Worm (Caenorhabditis elegans) whole organism, L4 larva: ENCODE measurements around the gene T04C4.3.

Experiments used
- F49E8.2 ChIP-seq: sonication (generic microtip); optimal IDR thresholded peaks from 2 replicates; lab custom pipeline; 2016; ENCODE audit warnings: missing compliant biosample characterization, mild to moderate bottlenecking, missing genetic modification characterization, borderline replicate concordance
- R02D3.7 ChIP-seq: fragments of 150-350 bp; sonication (generic microtip); optimal IDR thresholded peaks from 3 replicates; lab custom pipeline; 2014; ENCODE audit warnings: missing biosample characterization, missing genetic modification characterization
- Y105C5A.15 ChIP-seq: fragments of 200-800 bp; sonication (Bioruptor generic); IDR thresholded peaks from 2 replicates; pipeline ENCODE4 v1.3.6; 2022; ENCODE audit warnings: missing genetic modification characterization, missing compliant biosample characterization
- Y5F2A.4 ChIP-seq: fragments of 200-800 bp; sonication (Bioruptor generic); optimal IDR thresholded peaks from 2 replicates; lab custom pipeline; 2018; ENCODE audit warnings: mild to moderate bottlenecking, missing genetic modification characterization, missing compliant biosample characterization
- aha-1 ChIP-seq: fragments of 150-350 bp; peaks from one replicate; lab custom pipeline; 2014; ENCODE audit warnings: missing biosample characterization, missing genetic modification characterization
- aly-2 ChIP-seq: sonication (generic microtip); optimal IDR thresholded peaks from 2 replicates; lab custom pipeline; 2018; ENCODE audit warnings: missing biosample characterization, missing genetic modification characterization
- attf-4 ChIP-seq: sonication (generic microtip); optimal IDR thresholded peaks from 3 replicates; lab custom pipeline; 2017; ENCODE audit warnings: missing biosample characterization, missing genetic modification characterization
- ceh-28 ChIP-seq: fragments of 150-350 bp; optimal IDR thresholded peaks from 2 replicates; lab custom pipeline; 2014; ENCODE audit warnings: missing biosample characterization, missing genetic modification reagents, missing genetic modification characterization
- ceh-32 ChIP-seq: sonication (generic microtip); optimal IDR thresholded peaks from 2 replicates; lab custom pipeline; 2016; ENCODE audit warnings: mild to moderate bottlenecking, missing genetic modification characterization, missing compliant biosample characterization; ENCODE audit not compliant: poor library complexity
- ceh-44 ChIP-seq: fragments of 200-800 bp; sonication (Bioruptor generic); IDR thresholded peaks from 2 replicates; pipeline ENCODE4 v1.3.6; 2022; ENCODE audit warnings: missing genetic modification reagents, missing genetic modification characterization, missing compliant biosample characterization
- ctbp-1 ChIP-seq: fragments of 200-800 bp; sonication (Bioruptor generic); IDR thresholded peaks from 2 replicates; pipeline ENCODE4 v1.3.6; 2022; ENCODE audit warnings: missing genetic modification reagents, missing genetic modification characterization, missing compliant biosample characterization
- daf-16 ChIP-seq, 3 experiments: sonication (generic microtip); optimal IDR thresholded peaks; 2 replicates each; lab custom pipeline; 2016 to 2017; ENCODE audit warnings: missing genetic modification characterization in 3 of 3, missing genetic modification reagents in 3 of 3, mild to moderate bottlenecking in 2 of 3, missing compliant biosample characterization in 2 of 3, missing biosample characterization in 1 of 3, moderate library complexity in 1 of 3
- dmd-6 ChIP-seq: fragments of 200-800 bp; sonication (Bioruptor generic); IDR thresholded peaks from 2 replicates; pipeline ENCODE4 v1.3.6; 2022; ENCODE audit warnings: missing genetic modification reagents, missing genetic modification characterization, missing compliant biosample characterization
- dmd-9 ChIP-seq: fragments of 200-800 bp; sonication (Bioruptor generic); IDR thresholded peaks from 2 replicates; pipeline ENCODE4 v1.3.6; 2022; ENCODE audit warnings: missing genetic modification reagents, missing genetic modification characterization, missing compliant biosample characterization
- dve-1 ChIP-seq: sonication (generic microtip); optimal IDR thresholded peaks from 2 replicates; lab custom pipeline; 2017; ENCODE audit warnings: antibody characterized with exemption, mild to moderate bottlenecking, missing genetic modification characterization, missing compliant biosample characterization; ENCODE audit not compliant: insufficient read depth
- egl-27 ChIP-seq: sonication (generic microtip); optimal IDR thresholded peaks from 3 replicates; lab custom pipeline; 2017; ENCODE audit warnings: missing biosample characterization, missing genetic modification reagents, missing genetic modification characterization
- egl-43 ChIP-seq: fragments of 200-800 bp; sonication (Bioruptor generic); IDR thresholded peaks from 2 replicates; pipeline ENCODE4 v1.3.6; 2022; ENCODE audit warnings: missing genetic modification reagents, missing genetic modification characterization, missing compliant biosample characterization
- gei-8 ChIP-seq: fragments of 200-800 bp; sonication (Bioruptor generic); optimal IDR thresholded peaks from 2 replicates; lab custom pipeline; 2018; ENCODE audit warnings: mild to moderate bottlenecking, missing genetic modification characterization, missing compliant biosample characterization
- hif-1 ChIP-seq, 2 experiments: sonication (generic microtip); optimal IDR thresholded peaks; 2 replicates each; lab custom pipeline; 2016 to 2017; ENCODE audit warnings: missing compliant biosample characterization in 2 of 2, missing genetic modification characterization in 2 of 2, missing genetic modification reagents in 2 of 2, missing genotype in 2 of 2, mild to moderate bottlenecking in 1 of 2
- hlh-30 ChIP-seq: sonication (generic microtip); optimal IDR thresholded peaks from 2 replicates; lab custom pipeline; 2017; ENCODE audit warnings: antibody characterized with exemption, mild to moderate bottlenecking, missing genetic modification characterization, missing compliant biosample characterization; ENCODE audit not compliant: insufficient read depth
- jun-1 ChIP-seq: fragments of 150-350 bp; optimal IDR thresholded peaks from 2 replicates; lab custom pipeline; 2014; ENCODE audit warnings: missing biosample characterization, missing genetic modification reagents, missing genetic modification characterization
- lin-13 ChIP-seq: fragments of 150-350 bp; optimal IDR thresholded peaks from 2 replicates; lab custom pipeline; 2014; ENCODE audit warnings: missing biosample characterization, missing genetic modification reagents, missing genetic modification characterization
- lin-15B ChIP-seq: fragments of 150-350 bp; sonication (generic microtip); optimal IDR thresholded peaks from 3 replicates; lab custom pipeline; 2014; ENCODE audit warnings: missing biosample characterization, missing genetic modification characterization
- lin-38 ChIP-seq: fragments of 200-800 bp; sonication (Bioruptor generic); IDR thresholded peaks from 2 replicates; pipeline ENCODE4 v1.3.6; 2022; ENCODE audit warnings: missing genetic modification reagents, missing genetic modification characterization, missing compliant biosample characterization
- madf-9 ChIP-seq: fragments of 200-800 bp; sonication (Bioruptor generic); conservative IDR thresholded peaks from 2 replicates; pipeline ENCODE4 v1.3.6; 2022; ENCODE audit warnings: missing genetic modification reagents, missing genetic modification characterization, missing compliant biosample characterization
- mdl-1 ChIP-seq, 2 experiments: fragments of 150-350 bp in 1 of 2; sonication (generic microtip) in 1 of 2; optimal IDR thresholded peaks; 2 replicates each; lab custom pipeline; 2014 to 2017; ENCODE audit warnings: missing biosample characterization in 2 of 2, missing genetic modification characterization in 2 of 2
- mdt-29 ChIP-seq: fragments of 200-800 bp; sonication (Bioruptor generic); IDR thresholded peaks from 2 replicates; pipeline ENCODE4 v1.3.6; 2022; ENCODE audit warnings: missing genetic modification reagents, missing genetic modification characterization, missing compliant biosample characterization
- mes-2 ChIP-seq: sonication (generic microtip); optimal IDR thresholded peaks from 2 replicates; lab custom pipeline; 2016; ENCODE audit warnings: missing genotype, mild to moderate bottlenecking, missing genetic modification characterization, missing compliant biosample characterization; ENCODE audit not compliant: poor library complexity, severe bottlenecking
- nhr-102 ChIP-seq: sonication (generic microtip); optimal IDR thresholded peaks from 2 replicates; lab custom pipeline; 2016; ENCODE audit warnings: mild to moderate bottlenecking, missing genetic modification characterization, moderate library complexity, missing compliant biosample characterization
- nhr-11 ChIP-seq: fragments of 150-350 bp; optimal IDR thresholded peaks from 2 replicates; lab custom pipeline; 2014; ENCODE audit warnings: missing biosample characterization, missing genetic modification characterization
- nhr-111 ChIP-seq: fragments of 200-800 bp; sonication (Bioruptor generic); optimal IDR thresholded peaks from 2 replicates; lab custom pipeline; 2018; ENCODE audit warnings: mild to moderate bottlenecking, missing genetic modification characterization, missing compliant biosample characterization
- nhr-25 ChIP-seq: sonication (generic microtip); optimal IDR thresholded peaks from 2 replicates; lab custom pipeline; 2017; ENCODE audit warnings: missing genetic modification characterization, mild to moderate bottlenecking, missing compliant biosample characterization, antibody characterized with exemption, moderate library complexity, borderline replicate concordance; ENCODE audit not compliant: insufficient read depth
- nhr-28 ChIP-seq: fragments of 150-350 bp; optimal IDR thresholded peaks from 2 replicates; lab custom pipeline; 2014; ENCODE audit warnings: missing biosample characterization, missing genetic modification characterization
- nhr-6 ChIP-seq: fragments of 150-350 bp; optimal IDR thresholded peaks from 2 replicates; lab custom pipeline; 2014; ENCODE audit warnings: missing biosample characterization, missing genetic modification characterization
- pha-4 ChIP-seq, 2 experiments: fragments of 150-350 bp in 1 of 2; fragments of 200-800 bp in 1 of 2; sonication (Bioruptor generic) in 1 of 2; IDR thresholded peaks in 1 of 2; optimal IDR thresholded peaks in 1 of 2; 2 replicates each; pipeline versions ENCODE4 v1.3.6 to Lab custom; 2014 to 2022; ENCODE audit warnings: missing genetic modification characterization in 2 of 2, missing genetic modification reagents in 2 of 2, missing biosample characterization in 1 of 2, missing compliant biosample characterization in 1 of 2
- php-3 ChIP-seq: fragments of 200-800 bp; sonication (Bioruptor generic); IDR thresholded peaks from 2 replicates; pipeline ENCODE4 v1.3.6; 2022; ENCODE audit warnings: missing genetic modification reagents, missing genetic modification characterization, missing compliant biosample characterization
- saeg-2 ChIP-seq: fragments of 200-800 bp; sonication (Bioruptor generic); IDR thresholded peaks from 2 replicates; pipeline ENCODE4 v1.3.6; 2022; ENCODE audit warnings: missing genetic modification reagents, missing genetic modification characterization, missing compliant biosample characterization
- sdz-12 ChIP-seq: fragments of 200-800 bp; sonication (Bioruptor generic); optimal IDR thresholded peaks from 2 replicates; lab custom pipeline; 2018; ENCODE audit warnings: mild to moderate bottlenecking, missing genetic modification characterization, missing compliant biosample characterization
- set-16 ChIP-seq: fragments of 200-800 bp; sonication (Bioruptor generic); IDR thresholded peaks from 2 replicates; pipeline ENCODE4 v1.3.6; 2022; ENCODE audit warnings: missing genetic modification reagents, missing genetic modification characterization, missing compliant biosample characterization
- spr-1 ChIP-seq: sonication (generic microtip); optimal IDR thresholded peaks from 2 replicates; lab custom pipeline; 2016; ENCODE audit warnings: mild to moderate bottlenecking, missing genetic modification characterization, missing compliant biosample characterization
- unc-39 ChIP-seq: sonication (generic microtip); optimal IDR thresholded peaks from 2 replicates; lab custom pipeline; 2017; ENCODE audit warnings: missing biosample characterization, missing genetic modification characterization
- unc-62 ChIP-seq, 3 experiments: fragments of 150-350 bp in 1 of 3; sonication (generic microtip); optimal IDR thresholded peaks in 2 of 3; peaks in 1 of 3; 1 replicate in 1 of 3; 2 replicates in 2 of 3; lab custom pipeline; 2014 to 2017; ENCODE audit warnings: missing biosample characterization in 3 of 3, missing genetic modification characterization in 3 of 3, missing genetic modification reagents in 3 of 3, missing genotype in 1 of 3
- zag-1 ChIP-seq: fragments of 150-350 bp; optimal IDR thresholded peaks from 2 replicates; lab custom pipeline; 2014; ENCODE audit warnings: missing biosample characterization, missing genetic modification characterization
- zfp-2 ChIP-seq: sonication (generic microtip); optimal IDR thresholded peaks from 2 replicates; lab custom pipeline; 2016; ENCODE audit warnings: mild to moderate bottlenecking, missing genetic modification characterization, missing compliant biosample characterization
- zip-11 ChIP-seq: fragments of 200-800 bp; sonication (Bioruptor generic); IDR thresholded peaks from 2 replicates; pipeline ENCODE4 v1.3.6; 2022; ENCODE audit warnings: missing genetic modification characterization, missing compliant biosample characterization
- ztf-11 ChIP-seq: fragments of 150-350 bp; optimal IDR thresholded peaks from 2 replicates; lab custom pipeline; 2014; ENCODE audit warnings: missing biosample characterization, missing genetic modification characterization
- ztf-7 ChIP-seq: fragments of 150-350 bp; optimal IDR thresholded peaks from 2 replicates; lab custom pipeline; 2014; ENCODE audit warnings: missing biosample characterization, missing genetic modification characterization

Gene T04C4.3

ce11 chrIV:2220147-2220546 lies 3.5 kb upstream of the T04C4.3 start (continued):
- TF ChIP-seq unc-62 (GFP tag; optimal IDR thresholded peaks at IDR 0.05 in 1 of 2; lab: Kevin White, UChicago) (peak in 1 of 2 experiments; percentile 8), unc-62 (tag; optimal IDR thresholded peaks at IDR 0.05; lab: Kevin White, UChicago) (no peak), aha-1 (tag; lab: Kevin White, UChicago) (no peak), nhr-6 (peak; percentile 51), dve-1 (tag; lab: Kevin White, UChicago) (peak; percentile 71), Y105C5A.15 (GFP tag; lab: Robert Waterston, UW) (no peak), jun-1 (tag; lab: Kevin White, UChicago) (no peak), nhr-25 (no peak), daf-16 (GFP tag; optimal IDR thresholded peaks at IDR 0.05; lab: Kevin White, UChicago) (no peak), daf-16 (tag; optimal IDR thresholded peaks at IDR 0.05; lab: Kevin White, UChicago) (peak; percentile 30), nhr-111 (GFP tag; lab: Kevin White, UChicago) (no peak), hlh-30 (tag; lab: Kevin White, UChicago) (peak; percentile 95), nhr-28 (tag; lab: Kevin White, UChicago) (peak; percentile 70), mes-2 (tag; lab: Kevin White, UChicago) (peak; percentile 11), aly-2 (no peak), lin-15B (no peak), dmd-6 (peak; percentile 27; the same call in 1 of the 2 replicates)

ce11 chrIV:2219334-2219755 lies 2.7 kb upstream of the T04C4.3 start:
- TF ChIP-seq zip-11 (no peak), mdt-29 (GFP tag; lab: Robert Waterston, UW) (peak; percentile 93), attf-4 (no peak), egl-27 (tag; lab: Kevin White, UChicago) (no peak), gei-8 (GFP tag; lab: Kevin White, UChicago) (peak; percentile 99), set-16 (GFP tag; lab: Robert Waterston, UW) (peak; percentile 100), unc-39 (tag; lab: Kevin White, UChicago) (no peak), madf-9 (GFP tag; lab: Robert Waterston, UW) (peak; percentile 92), ztf-11 (tag; lab: Kevin White, UChicago) (no peak), hif-1 (tag; optimal IDR thresholded peaks at IDR 0.05; lab: Kevin White, UChicago) (peak; percentile 82 to 97), mdl-1 (tag; optimal IDR thresholded peaks at IDR 0.05; lab: Kevin White, UChicago) (peak; percentile 98 to 99), nhr-11 (tag; lab: Kevin White, UChicago) (peak; percentile 83), egl-43 (GFP tag; lab: Robert Waterston, UW) (peak; percentile 84; the same call in 1 of the 2 replicates), spr-1 (tag; lab: Kevin White, UChicago) (peak; percentile 95), F49E8.2 (tag; lab: Kevin White, UChicago) (no peak), pha-4 (GFP tag; IDR thresholded peaks at IDR 0.05; lab: Robert Waterston, UW) (peak; percentile 98), pha-4 (tag; optimal IDR thresholded peaks at IDR 0.05; lab: Kevin White, UChicago) (no peak), aly-2 (no peak), dmd-9 (peak; percentile 60; the same call in 1 of the 2 replicates), R02D3.7 (tag; lab: Kevin White, UChicago) (no peak), nhr-102 (peak; percentile 98), ceh-44 (no peak), zag-1 (tag; lab: Kevin White, UChicago) (no peak), Y5F2A.4 (GFP tag; lab: Kevin White, UChicago) (peak; percentile 86), Y105C5A.15 (GFP tag; lab: Robert Waterston, UW) (no peak), lin-38 (GFP tag; lab: Robert Waterston, UW) (peak; percentile 86), mes-2 (tag; lab: Kevin White, UChicago) (peak; percentile 80), zfp-2 (tag; lab: Kevin White, UChicago) (peak; percentile 83), jun-1 (tag; lab: Kevin White, UChicago) (peak; percentile 90), ceh-32 (peak; percentile 82), sdz-12 (peak; percentile 43), lin-13 (GFP tag; lab: Kevin White, UChicago) (peak; percentile 92), ceh-28 (tag; lab: Kevin White, UChicago) (no peak), php-3 (GFP tag; lab: Robert Waterston, UW) (peak; percentile 91), ztf-7 (tag; lab: Kevin White, UChicago) (peak; percentile 17), ctbp-1 (peak; percentile 92), saeg-2 (GFP tag; lab: Robert Waterston, UW) (peak; percentile 98)
